Worm (Caenorhabditis elegans): ENCODE data around the gene ZC513.2.

Gene ZC513.2

DNA sequence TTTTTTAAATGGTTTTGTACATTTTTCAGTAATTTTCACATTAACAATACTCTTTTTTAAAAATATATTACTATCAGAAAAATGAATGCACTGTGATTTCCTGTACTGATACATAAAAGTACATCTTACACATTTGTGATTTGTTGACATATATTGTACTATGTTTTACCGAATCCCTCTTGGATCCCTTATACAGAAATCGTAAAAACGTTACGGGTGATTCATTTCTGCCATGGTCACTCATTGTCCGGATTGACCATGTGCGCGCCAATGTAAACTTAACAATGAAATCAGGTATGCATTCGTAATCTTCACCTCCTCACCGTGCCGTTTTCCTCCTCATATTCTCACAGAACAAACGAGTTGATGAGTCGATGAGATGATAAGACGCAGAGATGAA lies at the start of gene ZC513.2:
TSS of gene ZC513.2 (plus strand) at position 301 of the 400 bp plus-strand sequence.
- no peak for TF ChIP-seq ref-1 (GFP tag; conservative IDR thresholded peaks at IDR 0.05)
- no peak for TF ChIP-seq T22C8.4 (GFP tag; IDR thresholded peaks at IDR 0.05)
- no peak for TF ChIP-seq med-1 (GFP tag; optimal IDR thresholded peaks at IDR 0.05; ENCODE audit: insufficient read depth)
- TF ChIP-seq flt-1 (GFP tag; IDR thresholded peaks at IDR 0.05), result no peak
- no peak for TF ChIP-seq ztf-29 (GFP tag; IDR thresholded peaks at IDR 0.05)
- no peak for TF ChIP-seq tab-1 (GFP tag; IDR thresholded peaks at IDR 0.05)
- no peak for TF ChIP-seq klf-2 (GFP tag; conservative IDR thresholded peaks at IDR 0.05)
- TF ChIP-seq cog-1 (tag; optimal IDR thresholded peaks at IDR 0.05), result no peak

ce11 chrV:8005000-8005399 lies 49.2 kb upstream of the ZC513.2 start, which contains the start of gene Y97E10AR.8:
TSS of gene Y97E10AR.8 (plus strand) at chrV:8005300.
- TF ChIP-seq ztf-23 (GFP tag; IDR thresholded peaks at IDR 0.05), result no peak

DNA sequence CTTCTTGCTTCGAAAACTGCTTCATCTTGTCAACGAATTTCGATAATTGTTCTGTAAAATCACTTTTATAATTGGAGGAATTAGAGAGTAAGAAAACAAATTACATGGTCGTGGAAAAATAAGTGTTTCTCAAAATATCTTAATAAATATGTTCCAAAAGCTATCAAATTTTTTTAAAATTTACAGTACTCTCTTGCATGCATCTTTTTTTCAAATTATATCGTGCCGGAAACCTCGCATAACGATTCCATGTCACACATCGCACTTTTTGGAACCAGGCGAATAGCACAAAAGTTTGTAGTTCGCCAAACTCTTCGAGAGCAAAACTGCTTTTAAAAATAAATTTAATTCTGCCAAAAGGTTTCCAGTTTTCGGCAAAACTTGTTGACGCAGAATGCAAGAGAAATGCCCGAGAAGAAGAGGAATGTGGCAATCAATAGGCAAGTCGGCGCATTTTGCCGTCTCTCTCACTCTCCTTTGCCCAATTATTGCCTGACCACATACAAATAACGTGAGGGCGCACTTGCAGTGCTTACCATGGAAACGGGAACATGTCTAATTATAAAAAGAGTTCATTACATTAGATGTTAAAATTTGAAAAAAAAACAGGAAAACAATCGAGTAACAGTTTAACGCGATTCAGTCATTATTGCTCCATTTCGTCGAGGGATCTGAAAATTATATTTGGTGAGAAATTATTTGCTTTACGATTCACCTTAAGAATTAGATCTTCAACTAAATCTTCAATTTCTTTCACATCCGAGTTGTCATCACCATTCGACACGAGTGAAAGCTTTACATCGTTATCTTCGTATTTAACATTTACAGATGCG lies 46.6 kb upstream of the ZC513.2 start, which contains the start of gene Y97E10AR.3:
TSS of gene Y97E10AR.3 (minus strand) at position 51 of the 833 bp plus-strand sequence.
- no peak for TF ChIP-seq cog-1 (tag; optimal IDR thresholded peaks at IDR 0.05)
- TF ChIP-seq flt-1 (GFP tag; IDR thresholded peaks at IDR 0.05), result no peak
- no peak for TF ChIP-seq ref-1 (GFP tag; conservative IDR thresholded peaks at IDR 0.05)
- no peak for TF ChIP-seq ztf-23 (GFP tag; IDR thresholded peaks at IDR 0.05)
- TF ChIP-seq ztf-29 (GFP tag; IDR thresholded peaks at IDR 0.05), result no peak
- TF ChIP-seq med-1 (GFP tag; optimal IDR thresholded peaks at IDR 0.05; ENCODE audit: insufficient read depth), result no peak
- no peak for TF ChIP-seq tab-1 (GFP tag; IDR thresholded peaks at IDR 0.05)
- no peak for TF ChIP-seq klf-2 (GFP tag; conservative IDR thresholded peaks at IDR 0.05)
- TF ChIP-seq T22C8.4 (GFP tag; IDR thresholded peaks at IDR 0.05), result no peak

- TF ChIP-seq ref-1 (GFP tag; conservative IDR thresholded peaks at IDR 0.05), result no peak
- no peak for TF ChIP-seq ztf-23 (GFP tag; IDR thresholded peaks at IDR 0.05)
- TF ChIP-seq tab-1 (GFP tag; IDR thresholded peaks at IDR 0.05), result no peak
- TF ChIP-seq ztf-29 (GFP tag; IDR thresholded peaks at IDR 0.05), result no peak
- no peak for TF ChIP-seq cog-1 (tag; optimal IDR thresholded peaks at IDR 0.05)
- no peak for TF ChIP-seq flt-1 (GFP tag; IDR thresholded peaks at IDR 0.05)
- no peak for TF ChIP-seq T22C8.4 (GFP tag; IDR thresholded peaks at IDR 0.05)
- no peak for TF ChIP-seq med-1 (GFP tag; optimal IDR thresholded peaks at IDR 0.05; ENCODE audit: insufficient read depth)
- no peak for TF ChIP-seq klf-2 (GFP tag; conservative IDR thresholded peaks at IDR 0.05)
These were observed 44.1 kb upstream of the ZC513.2 start, which contains the start of gene Y97E10AR.4 for ce11 chrV:8010103-8010502. TSS of gene Y97E10AR.4 (minus strand) at chrV:8010233.

DNA sequence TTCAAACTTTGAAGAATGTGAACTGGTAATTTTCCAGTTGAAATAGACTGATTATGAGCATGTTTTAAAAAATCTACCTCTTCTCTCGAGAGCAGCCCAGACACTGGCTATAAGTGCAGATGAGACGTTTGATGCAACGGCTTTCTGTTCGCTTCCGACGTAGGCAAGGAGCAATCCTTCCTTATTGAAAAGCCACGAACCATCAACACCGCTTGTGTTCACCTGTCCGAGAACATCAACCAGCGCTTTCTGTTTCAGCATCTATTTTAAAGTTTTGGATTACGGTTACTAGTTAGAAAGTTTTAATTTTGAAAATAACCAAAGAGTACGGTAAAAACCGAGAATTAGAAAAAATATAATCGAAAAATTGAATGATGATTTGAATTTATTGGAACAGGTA lies 43.4 kb upstream of the ZC513.2 start, which contains the start of gene lmtr-2:
TSS of gene lmtr-2 (minus strand) at position 261 of the 400 bp plus-strand sequence.
- TF ChIP-seq ref-1 (GFP tag; conservative IDR thresholded peaks at IDR 0.05), result no peak
- TF ChIP-seq med-1 (GFP tag; optimal IDR thresholded peaks at IDR 0.05; ENCODE audit: insufficient read depth), result no peak
- TF ChIP-seq ztf-29 (GFP tag; IDR thresholded peaks at IDR 0.05), result no peak
- TF ChIP-seq cog-1 (tag; optimal IDR thresholded peaks at IDR 0.05), result no peak
- no peak for TF ChIP-seq ztf-23 (GFP tag; IDR thresholded peaks at IDR 0.05)
- no peak for TF ChIP-seq T22C8.4 (GFP tag; IDR thresholded peaks at IDR 0.05)
- TF ChIP-seq tab-1 (GFP tag; IDR thresholded peaks at IDR 0.05), result no peak
- TF ChIP-seq flt-1 (GFP tag; IDR thresholded peaks at IDR 0.05), result no peak

DNA sequence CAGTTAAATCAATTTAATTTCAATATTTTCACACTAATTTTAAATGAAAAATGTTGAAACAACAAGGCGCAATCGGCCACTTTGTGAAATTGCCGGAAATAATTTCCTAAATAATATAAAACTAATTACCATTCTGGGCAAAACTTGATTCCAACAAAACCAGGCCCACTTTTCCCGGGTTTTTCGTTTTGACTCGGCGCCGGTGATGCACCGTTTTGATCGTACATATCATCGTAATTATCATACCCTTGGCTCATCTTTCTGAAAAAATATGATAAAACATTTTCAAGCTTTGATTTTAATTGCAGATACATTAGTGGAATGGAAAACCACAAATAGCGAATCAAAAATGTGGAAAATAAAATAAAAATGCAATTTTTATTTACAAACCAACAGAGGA lies 42.2 kb upstream of the ZC513.2 start, which contains the start of gene rpb-9:
TSS of gene rpb-9 (minus strand) at position 314 of the 400 bp plus-strand sequence.
- TF ChIP-seq tab-1 (GFP tag; IDR thresholded peaks at IDR 0.05) (no peak), ref-1 (GFP tag; conservative IDR thresholded peaks at IDR 0.05) (no peak), ztf-29 (GFP tag; IDR thresholded peaks at IDR 0.05) (no peak), T22C8.4 (GFP tag; IDR thresholded peaks at IDR 0.05) (no peak), med-1 (GFP tag; optimal IDR thresholded peaks at IDR 0.05; ENCODE audit: insufficient read depth) (no peak), cog-1 (tag; optimal IDR thresholded peaks at IDR 0.05) (no peak), flt-1 (GFP tag; IDR thresholded peaks at IDR 0.05) (no peak), ztf-23 (GFP tag; IDR thresholded peaks at IDR 0.05) (no peak), klf-2 (GFP tag; conservative IDR thresholded peaks at IDR 0.05) (no peak)

ce11 chrV:8013901-8014388 lies 40.3 kb upstream of the ZC513.2 start, which contains the start of gene Y97E10AR.6:
TSS of gene Y97E10AR.6 (minus strand) at chrV:8013951.
- TF ChIP-seq flt-1 (GFP tag; IDR thresholded peaks at IDR 0.05), result no peak
- TF ChIP-seq T22C8.4 (GFP tag; IDR thresholded peaks at IDR 0.05), result no peak
- no peak for TF ChIP-seq klf-2 (GFP tag; conservative IDR thresholded peaks at IDR 0.05)
- no peak for TF ChIP-seq med-1 (GFP tag; optimal IDR thresholded peaks at IDR 0.05; ENCODE audit: insufficient read depth)
- TF ChIP-seq ref-1 (GFP tag; conservative IDR thresholded peaks at IDR 0.05), result no peak

- no peak for TF ChIP-seq flt-1 (GFP tag; IDR thresholded peaks at IDR 0.05)
- TF ChIP-seq T22C8.4 (GFP tag; IDR thresholded peaks at IDR 0.05), result no peak
- TF ChIP-seq cog-1 (tag; optimal IDR thresholded peaks at IDR 0.05), result no peak
- no peak for TF ChIP-seq ref-1 (GFP tag; conservative IDR thresholded peaks at IDR 0.05)
- TF ChIP-seq tab-1 (GFP tag; IDR thresholded peaks at IDR 0.05), result no peak
- no peak for TF ChIP-seq ztf-23 (GFP tag; IDR thresholded peaks at IDR 0.05)
- TF ChIP-seq med-1 (GFP tag; optimal IDR thresholded peaks at IDR 0.05; ENCODE audit: insufficient read depth), result no peak
- TF ChIP-seq klf-2 (GFP tag; conservative IDR thresholded peaks at IDR 0.05), result no peak
- TF ChIP-seq ztf-29 (GFP tag; IDR thresholded peaks at IDR 0.05), result no peak
These were observed 37.3 kb upstream of the ZC513.2 start, which contains the start of gene sptl-2 for ce11 chrV:8016928-8017327. TSS of gene sptl-2 (plus strand) at chrV:8017207.

DNA sequence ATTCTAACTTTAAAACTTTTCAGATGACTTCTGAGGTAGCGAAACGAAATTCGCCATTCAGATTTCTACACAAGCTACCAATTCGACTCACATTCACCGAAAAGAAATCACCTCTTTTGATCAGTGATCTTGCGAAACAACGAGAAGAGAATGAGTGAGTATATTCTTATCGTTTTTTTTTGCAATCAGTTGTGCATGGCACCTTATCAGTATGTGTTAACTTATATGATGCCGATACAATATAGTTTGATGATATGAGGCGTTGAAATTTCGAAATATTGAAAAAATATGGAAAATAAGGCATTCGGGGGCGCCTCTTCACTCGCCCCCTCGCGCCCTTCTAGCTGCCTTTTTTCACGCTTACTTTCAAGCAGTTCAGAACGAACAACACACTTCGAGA lies 36.3 kb upstream of the ZC513.2 start:
- TF ChIP-seq tab-1 (GFP tag; IDR thresholded peaks at IDR 0.05), result no peak
- no peak for TF ChIP-seq ztf-29 (GFP tag; IDR thresholded peaks at IDR 0.05)
- no peak for TF ChIP-seq ztf-23 (GFP tag; IDR thresholded peaks at IDR 0.05)
- no peak for TF ChIP-seq T22C8.4 (GFP tag; IDR thresholded peaks at IDR 0.05)
- no peak for TF ChIP-seq med-1 (GFP tag; optimal IDR thresholded peaks at IDR 0.05; ENCODE audit: insufficient read depth)
- TF ChIP-seq cog-1 (tag; optimal IDR thresholded peaks at IDR 0.05), result no peak
- no peak for TF ChIP-seq klf-2 (GFP tag; conservative IDR thresholded peaks at IDR 0.05)
- TF ChIP-seq flt-1 (GFP tag; IDR thresholded peaks at IDR 0.05), result no peak
- TF ChIP-seq ref-1 (GFP tag; conservative IDR thresholded peaks at IDR 0.05), result no peak
